Worm (Caenorhabditis elegans) whole organism, late embryonic: ENCODE results near the gene ttr-25.

Source experiments
- F13H6.1 ChIP-seq: sonication (generic microtip); optimal IDR thresholded peaks from 2 replicates; lab custom pipeline; 2016; ENCODE audit warnings: missing genetic modification characterization, missing compliant biosample characterization
- K02D7.2 ChIP-seq: sonication (generic microtip); optimal IDR thresholded peaks from 2 replicates; lab custom pipeline; 2017; ENCODE audit warnings: mild to moderate bottlenecking, missing genetic modification characterization, missing compliant biosample characterization
- T23F11.4 ChIP-seq: fragments of 200-800 bp; sonication (Bioruptor generic); optimal IDR thresholded peaks from 2 replicates; lab custom pipeline; 2018; ENCODE audit warnings: mild to moderate bottlenecking, missing genetic modification characterization, missing compliant biosample characterization
- ceh-30 ChIP-seq: fragments of 150-350 bp; optimal IDR thresholded peaks from 2 replicates; lab custom pipeline; 2014; ENCODE audit warnings: missing biosample characterization, missing genetic modification characterization
- dve-1 ChIP-seq: sonication (generic microtip); optimal IDR thresholded peaks from 2 replicates; lab custom pipeline; 2017; ENCODE audit warnings: antibody characterized with exemption, mild to moderate bottlenecking, missing genetic modification characterization, missing compliant biosample characterization
- fkh-10 ChIP-seq: fragments of 150-350 bp; optimal IDR thresholded peaks from 2 replicates; lab custom pipeline; 2014; ENCODE audit warnings: missing biosample characterization, missing genetic modification reagents, missing genetic modification characterization
- hlh-30 ChIP-seq: sonication (generic microtip); optimal IDR thresholded peaks from 2 replicates; lab custom pipeline; 2017; ENCODE audit warnings: antibody characterized with exemption, missing genetic modification characterization, missing compliant biosample characterization; ENCODE audit not compliant: insufficient read depth
- madf-2 ChIP-seq: sonication (generic microtip); optimal IDR thresholded peaks from 2 replicates; lab custom pipeline; 2017; ENCODE audit warnings: missing genetic modification characterization, missing compliant biosample characterization
- nfya-1 ChIP-seq: sonication (generic microtip); optimal IDR thresholded peaks from 2 replicates; lab custom pipeline; 2017; ENCODE audit warnings: missing genetic modification characterization, mild to moderate bottlenecking, missing compliant biosample characterization, antibody characterized with exemption, moderate library complexity
- nhr-11 ChIP-seq: fragments of 150-350 bp; optimal IDR thresholded peaks from 2 replicates; lab custom pipeline; 2014; ENCODE audit warnings: missing biosample characterization, missing genetic modification characterization
- pqm-1 ChIP-seq: sonication (generic microtip); optimal IDR thresholded peaks from 2 replicates; lab custom pipeline; 2016; ENCODE audit warnings: missing genetic modification characterization, missing compliant biosample characterization
- unc-3 ChIP-seq, 2 experiments: fragments of 200-800 bp in 1 of 2; sonication (Bioruptor generic) in 1 of 2; sonication (generic microtip) in 1 of 2; conservative IDR thresholded peaks in 1 of 2; optimal IDR thresholded peaks in 1 of 2; 2 replicates each; pipeline versions ENCODE4 v1.3.6 to Lab custom; 2016 to 2022; ENCODE audit warnings: missing compliant biosample characterization in 2 of 2, missing genetic modification characterization in 2 of 2, missing genetic modification reagents in 1 of 2

DNA sequence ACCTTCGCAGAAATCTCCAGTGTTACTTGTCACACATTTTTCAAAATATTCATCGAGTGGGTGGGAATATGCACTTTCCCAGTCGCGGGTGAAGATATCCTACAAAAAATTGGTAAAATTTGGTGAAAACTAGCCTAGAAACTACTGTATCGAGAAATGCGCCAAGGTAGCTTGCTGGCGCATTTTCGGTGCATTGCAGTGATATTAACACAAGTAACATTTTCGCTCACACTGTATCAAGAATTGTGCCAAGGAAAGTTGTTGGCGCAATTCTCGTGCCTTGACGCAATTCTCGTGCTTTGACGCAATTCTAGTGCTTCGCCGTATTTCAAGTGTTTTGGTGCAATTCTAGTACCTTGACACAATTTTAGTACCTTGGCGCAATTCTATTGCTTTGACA is 16.7 kb downstream of the ttr-25 start:
- TF ChIP-seq T23F11.4 (no peak), nfya-1 (tag; lab: Kevin White, UChicago) (no peak), dve-1 (no peak), K02D7.2 (no peak), nhr-11 (tag; lab: Kevin White, UChicago) (no peak), pqm-1 (tag; lab: Kevin White, UChicago) (no peak), ceh-30 (tag; lab: Kevin White, UChicago) (no peak), fkh-10 (GFP tag; lab: Kevin White, UChicago) (no peak), F13H6.1 (no peak), hlh-30 (no peak), madf-2 (tag; lab: Kevin White, UChicago) (no peak), unc-3 (GFP tag; conservative IDR thresholded peaks at IDR 0.05; lab: Robert Waterston, UW) (no peak), unc-3 (tag; optimal IDR thresholded peaks at IDR 0.05; lab: Kevin White, UChicago) (no peak)
